Fruit fly (Drosophila melanogaster): ENCODE data around the gene Best2.

dm6 chr3L:6239968-6240367 is 16.5 kb downstream of the Best2 start, which contains the start of gene CG10226:
- TF ChIP-seq CG8478 (optimal IDR thresholded peaks at IDR 0.05) (no peak), psq (optimal IDR thresholded peaks at IDR 0.05) (no peak), EcR (GFP tag; optimal IDR thresholded peaks at IDR 0.05) (no peak), usp (GFP tag; optimal IDR thresholded peaks at IDR 0.05) (no peak), Dll (optimal IDR thresholded peaks at IDR 0.05) (no peak)
